Worm (Caenorhabditis elegans) whole organism, young adult: ENCODE data around the gene tnt-3.

Experiments
- F23B12.7 ChIP-seq: sonication (generic microtip); optimal IDR thresholded peaks from 2 replicates; lab custom pipeline; 2017; ENCODE audit warnings: missing genetic modification characterization, mild to moderate bottlenecking, missing compliant biosample characterization, antibody characterized with exemption, moderate library complexity; ENCODE audit not compliant: insufficient read depth
- F52B5.7 ChIP-seq: sonication (generic microtip); optimal IDR thresholded peaks from 2 replicates; lab custom pipeline; 2016; ENCODE audit warnings: mild to moderate bottlenecking, missing genetic modification characterization, missing compliant biosample characterization
- Y53G8AR.9 ChIP-seq: fragments of 200-800 bp; sonication (Bioruptor generic); conservative IDR thresholded peaks from 2 replicates; pipeline ENCODE4 v1.3.6; 2022; ENCODE audit warnings: missing genetic modification reagents, missing genetic modification characterization, missing compliant biosample characterization

- TF ChIP-seq Y53G8AR.9 (GFP tag; lab: Robert Waterston, UW) (no peak), F23B12.7 (no peak), F52B5.7 (tag; lab: Kevin White, UChicago) (no peak)
Measured at ce11 chrX:7916076-7916475, 28.8 kb downstream of the tnt-3 start.
